Worm (Caenorhabditis elegans) whole organism, L1 larva: Measurements from ENCODE around the gene grd-14.

Experiments
- fkh-10 ChIP-seq: sonication (generic microtip); optimal IDR thresholded peaks from 2 replicates; lab custom pipeline; 2017; ENCODE audit warnings: missing biosample characterization, missing genetic modification reagents, missing genetic modification characterization
- nhr-237 ChIP-seq: fragments of 150-350 bp; optimal IDR thresholded peaks from 2 replicates; lab custom pipeline; 2014; ENCODE audit warnings: missing biosample characterization, missing genetic modification characterization
- rnt-1 ChIP-seq: sonication (generic microtip); optimal IDR thresholded peaks from 2 replicates; lab custom pipeline; 2016; ENCODE audit warnings: mild to moderate bottlenecking, missing genetic modification characterization, moderate library complexity, missing compliant biosample characterization
- snpc-4 ChIP-seq: fragments of 150-350 bp; optimal IDR thresholded peaks from 2 replicates; lab custom pipeline; 2014; ENCODE audit warnings: missing biosample characterization, missing genetic modification characterization
- zag-1 ChIP-seq: fragments of 150-350 bp; optimal IDR thresholded peaks from 2 replicates; lab custom pipeline; 2014; ENCODE audit warnings: missing biosample characterization, missing genetic modification characterization
- ztf-11 ChIP-seq, 2 experiments: sonication (generic microtip); optimal IDR thresholded peaks; 2 replicates each; lab custom pipeline; 2016 to 2017; ENCODE audit warnings: missing genetic modification characterization in 2 of 2, missing biosample characterization in 1 of 2, missing compliant biosample characterization in 1 of 2

DNA sequence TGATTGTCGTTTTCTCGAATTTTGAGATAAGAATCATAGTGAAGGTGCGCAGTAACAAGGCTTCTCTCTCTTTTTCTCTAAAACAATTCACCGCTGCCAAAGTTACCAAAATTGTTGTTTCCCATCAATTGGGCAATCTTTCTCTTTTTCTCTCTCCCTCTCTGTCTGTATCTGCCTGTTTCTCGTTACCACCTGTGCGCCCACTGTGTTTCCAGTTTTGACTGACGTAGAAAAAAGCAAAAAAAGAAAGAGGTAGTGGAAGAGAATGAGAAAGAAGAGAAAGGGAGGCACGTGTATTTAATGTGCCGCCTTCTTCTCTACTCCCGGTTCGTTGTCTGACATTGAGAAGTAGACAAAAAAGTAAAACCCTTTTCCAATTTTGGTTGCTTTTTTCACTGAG lies 50.3 kb downstream of the grd-14 start:
- TF ChIP-seq nhr-237 (tag; lab: Kevin White, UChicago) = peak; percentile 56
- TF ChIP-seq ztf-11 (tag; optimal IDR thresholded peaks at IDR 0.05; lab: Kevin White, UChicago) = no peak
- peak; percentile 53 for TF ChIP-seq rnt-1
- no peak for TF ChIP-seq fkh-10 (GFP tag; lab: Kevin White, UChicago)
- no peak for TF ChIP-seq zag-1
- no peak for TF ChIP-seq snpc-4 (tag; lab: Kevin White, UChicago)
